Fruit fly (Drosophila melanogaster) whole organism, embryonic: Measurements from ENCODE around the gene ss.

Source experiments
- Aef1 ChIP-seq: fragments of 200-800 bp; sonication (Bioruptor generic); IDR thresholded peaks from 3 replicates; pipeline ENCODE4 v1.3.6; 2022; ENCODE audit warnings: missing biosample characterization, missing genetic modification characterization
- Atf-2 ChIP-seq: fragments of 200-800 bp; sonication (Bioruptor generic); optimal IDR thresholded peaks from 2 replicates; lab custom pipeline; 2016; ENCODE audit warnings: missing biosample characterization, missing genetic modification characterization
- CG10431 ChIP-seq: fragments of 200-800 bp; sonication (Bioruptor generic); optimal IDR thresholded peaks from 3 replicates; lab custom pipeline; 2018; ENCODE audit warnings: missing biosample characterization, mild to moderate bottlenecking, missing genetic modification characterization
- CG11085 ChIP-seq: fragments of 200-800 bp; sonication (Bioruptor generic); IDR thresholded peaks from 2 replicates; pipeline ENCODE4 v1.3.6; 2022; ENCODE audit warnings: missing biosample characterization, missing genetic modification characterization
- CG11560 ChIP-seq: fragments of 200-800 bp; sonication (Bioruptor generic); IDR thresholded peaks from 3 replicates; pipeline ENCODE4 v1.3.6; 2022; ENCODE audit warnings: missing biosample characterization, missing genetic modification characterization
- CG12071 ChIP-seq: fragments of 200-800 bp; sonication (Bioruptor generic); optimal IDR thresholded peaks from 3 replicates; lab custom pipeline; 2018; ENCODE audit warnings: missing biosample characterization, mild to moderate bottlenecking, missing genetic modification characterization
- CG17612 ChIP-seq: fragments of 200-800 bp; sonication (Bioruptor generic); IDR thresholded peaks from 2 replicates; pipeline ENCODE4 v1.3.6; 2022; ENCODE audit warnings: missing biosample characterization, missing genetic modification characterization
- CG2129 ChIP-seq: fragments of 200-800 bp; sonication (Bioruptor generic); IDR thresholded peaks from 2 replicates; pipeline ENCODE4 v1.3.6; 2022; ENCODE audit warnings: missing biosample characterization, missing genetic modification characterization; ENCODE audit not compliant: partially characterized antibody
- CG32532 ChIP-seq: fragments of 200-800 bp; sonication (Bioruptor generic); IDR thresholded peaks from 2 replicates; pipeline ENCODE4 v1.3.6; 2022; ENCODE audit warnings: missing biosample characterization, missing genetic modification characterization
- CG3838 ChIP-seq: fragments of 200-800 bp; sonication (Bioruptor generic); optimal IDR thresholded peaks from 3 replicates; lab custom pipeline; 2016; ENCODE audit warnings: missing biosample characterization, missing genetic modification characterization
- CG4404 ChIP-seq: fragments of 200-800 bp; sonication (Bioruptor generic); IDR thresholded peaks from 2 replicates; pipeline ENCODE4 v1.3.6; 2022; ENCODE audit warnings: missing biosample characterization, missing genetic modification characterization
- CG4617 ChIP-seq: fragments of 200-800 bp; sonication (Bioruptor generic); optimal IDR thresholded peaks from 3 replicates; lab custom pipeline; 2016; ENCODE audit warnings: missing biosample characterization, missing genetic modification characterization, borderline replicate concordance
- CG6175 ChIP-seq: fragments of 200-800 bp; sonication (Bioruptor generic); IDR thresholded peaks from 3 replicates; pipeline ENCODE4 v1.3.6; 2022; ENCODE audit warnings: missing biosample characterization, missing genetic modification characterization
- CG7987 ChIP-seq: fragments of 200-800 bp; sonication (Bioruptor generic); optimal IDR thresholded peaks from 2 replicates; lab custom pipeline; 2018; ENCODE audit warnings: missing biosample characterization, mild to moderate bottlenecking, missing genetic modification characterization, moderate library complexity
- CG9727 ChIP-seq: fragments of 200-800 bp; sonication (Bioruptor generic); optimal IDR thresholded peaks from 3 replicates; lab custom pipeline; 2017; ENCODE audit warnings: missing biosample characterization, mild to moderate bottlenecking, missing genetic modification characterization
- CG9876 ChIP-seq: fragments of 200-800 bp; sonication (Bioruptor generic); optimal IDR thresholded peaks from 2 replicates; lab custom pipeline; 2016; ENCODE audit warnings: missing biosample characterization, missing genetic modification characterization
- E2f2 ChIP-seq: fragments of 200-800 bp; sonication (Bioruptor generic); IDR thresholded peaks from 2 replicates; pipeline ENCODE4 v1.3.6; 2022; ENCODE audit warnings: missing biosample characterization, missing genetic modification characterization
- ERR ChIP-seq: fragments of 200-800 bp; sonication (Bioruptor generic); optimal IDR thresholded peaks from 2 replicates; lab custom pipeline; 2016; ENCODE audit warnings: missing biosample characterization, missing genetic modification characterization
- Gug ChIP-seq: fragments of 200-800 bp; sonication (Bioruptor generic); IDR thresholded peaks from 4 replicates; pipeline ENCODE4 v1.3.6; 2022; ENCODE audit warnings: missing biosample characterization, missing genetic modification characterization
- Hand ChIP-seq: fragments of 200-800 bp; sonication (Bioruptor generic); optimal IDR thresholded peaks from 2 replicates; lab custom pipeline; 2017; ENCODE audit warnings: mild to moderate bottlenecking, missing biosample characterization, missing genetic modification reagents, missing genetic modification characterization
- Kr ChIP-seq: fragments of 200-800 bp; sonication (Bioruptor generic); optimal IDR thresholded peaks from 2 replicates; lab custom pipeline; 2017; ENCODE audit warnings: missing biosample characterization, mild to moderate bottlenecking, missing genetic modification characterization
- Max ChIP-seq: fragments of 200-800 bp; sonication (Bioruptor generic); optimal IDR thresholded peaks from 2 replicates; lab custom pipeline; 2016; ENCODE audit warnings: missing biosample characterization, mild to moderate bottlenecking, missing genetic modification characterization
- Pdp1 ChIP-seq, 2 experiments: fragments of 200-800 bp; sonication (Bioruptor generic); optimal IDR thresholded peaks; 3 replicates each; lab custom pipeline; 2016; ENCODE audit warnings: missing biosample characterization in 2 of 2, missing genetic modification characterization in 2 of 2, mild to moderate bottlenecking in 1 of 2, moderate library complexity in 1 of 2
- Ptx1 ChIP-seq: fragments of 200-800 bp; sonication (Bioruptor generic); IDR thresholded peaks from 2 replicates; pipeline ENCODE4 v1.3.6; 2022; ENCODE audit warnings: missing biosample characterization, missing genetic modification characterization
- Sin3A ChIP-seq: fragments of >200 bp; optimal IDR thresholded peaks from 2 replicates; lab custom pipeline; 2018
- Sox102F ChIP-seq: fragments of 200-800 bp; sonication (Bioruptor generic); optimal IDR thresholded peaks from 2 replicates; lab custom pipeline; 2018; ENCODE audit warnings: missing biosample characterization, mild to moderate bottlenecking, missing genetic modification characterization, moderate library complexity
- Spps ChIP-seq: fragments of 200-800 bp; sonication (Bioruptor generic); optimal IDR thresholded peaks from 2 replicates; lab custom pipeline; 2018; ENCODE audit warnings: missing biosample characterization, mild to moderate bottlenecking, missing genetic modification characterization
- ab ChIP-seq: fragments of 200-800 bp; sonication (Bioruptor generic); optimal IDR thresholded peaks from 2 replicates; lab custom pipeline; 2016; ENCODE audit warnings: missing biosample characterization, missing genetic modification characterization
- ara ChIP-seq: fragments of 200-800 bp; sonication (Bioruptor generic); IDR thresholded peaks from 2 replicates; pipeline ENCODE4 v1.3.6; 2022; ENCODE audit warnings: missing biosample characterization, missing genetic modification characterization
- ash1 ChIP-seq: fragments of 200-800 bp; sonication (Bioruptor generic); optimal IDR thresholded peaks from 2 replicates; lab custom pipeline; 2018; ENCODE audit warnings: missing biosample characterization, mild to moderate bottlenecking, missing genetic modification characterization
- bbx ChIP-seq: fragments of 200-800 bp; sonication (Bioruptor generic); IDR thresholded peaks from 2 replicates; pipeline ENCODE4 v1.3.6; 2022; ENCODE audit warnings: missing biosample characterization, missing genetic modification characterization; ENCODE audit not compliant: partially characterized antibody
- br ChIP-seq: fragments of >200 bp; optimal IDR thresholded peaks from 2 replicates; lab custom pipeline; 2017
- cas ChIP-seq: fragments of 200-800 bp; sonication (Bioruptor generic); IDR thresholded peaks from 2 replicates; pipeline ENCODE4 v1.3.6; 2022; ENCODE audit warnings: missing biosample characterization, missing genetic modification characterization
- cato ChIP-seq: fragments of 200-800 bp; sonication (Bioruptor generic); optimal IDR thresholded peaks from 2 replicates; lab custom pipeline; 2016; ENCODE audit warnings: missing biosample characterization, missing genetic modification characterization, borderline replicate concordance
- chif ChIP-seq, 2 experiments: fragments of 200-800 bp; sonication (Bioruptor generic); optimal IDR thresholded peaks; 3 replicates each; lab custom pipeline; 2016; ENCODE audit warnings: missing biosample characterization in 2 of 2, missing genetic modification characterization in 2 of 2
- crc ChIP-seq: fragments of 200-800 bp; sonication (Bioruptor generic); optimal IDR thresholded peaks from 2 replicates; lab custom pipeline; 2016; ENCODE audit warnings: missing biosample characterization, missing genetic modification characterization
- dan ChIP-seq: fragments of 200-800 bp; sonication (Bioruptor generic); IDR thresholded peaks from 2 replicates; pipeline ENCODE4 v1.3.6; 2022; ENCODE audit warnings: missing biosample characterization, missing genetic modification characterization
- dysf ChIP-seq: fragments of 200-800 bp; sonication (Bioruptor generic); IDR thresholded peaks from 3 replicates; pipeline ENCODE4 v1.3.6; 2022; ENCODE audit warnings: missing biosample characterization, missing genetic modification characterization
- fd64A ChIP-seq: fragments of 200-800 bp; sonication (Bioruptor generic); optimal IDR thresholded peaks from 3 replicates; lab custom pipeline; 2018; ENCODE audit warnings: missing biosample characterization, mild to moderate bottlenecking, missing genetic modification characterization
- gem ChIP-seq: fragments of 200-800 bp; sonication (Bioruptor generic); optimal IDR thresholded peaks from 2 replicates; lab custom pipeline; 2019; ENCODE audit warnings: missing biosample characterization, mild to moderate bottlenecking, missing genetic modification characterization, moderate library complexity
- ham ChIP-seq: fragments of 200-800 bp; sonication (Bioruptor generic); IDR thresholded peaks from 2 replicates; pipeline ENCODE4 v1.3.6; 2022; ENCODE audit warnings: missing biosample characterization, missing genetic modification characterization
- knrl ChIP-seq: fragments of 200-800 bp; sonication (Bioruptor generic); IDR thresholded peaks from 3 replicates; pipeline ENCODE4 v1.3.6; 2022; ENCODE audit warnings: missing biosample characterization, missing genetic modification characterization; ENCODE audit not compliant: partially characterized antibody
- lab ChIP-seq: fragments of 200-800 bp; sonication (Bioruptor generic); optimal IDR thresholded peaks from 3 replicates; lab custom pipeline; 2017; ENCODE audit warnings: missing biosample characterization, missing genetic modification characterization, mild to moderate bottlenecking, moderate library complexity, missing genetic modification reagents
- phol ChIP-seq: fragments of 200-800 bp; sonication (Bioruptor generic); optimal IDR thresholded peaks from 3 replicates; lab custom pipeline; 2018; ENCODE audit warnings: missing biosample characterization, mild to moderate bottlenecking, missing genetic modification characterization, moderate library complexity
- psq ChIP-seq: fragments of 200-800 bp; sonication (Bioruptor generic); optimal IDR thresholded peaks from 2 replicates; lab custom pipeline; 2017; ENCODE audit warnings: missing biosample characterization, missing genetic modification characterization
- scrt ChIP-seq: fragments of 200-800 bp; sonication (Bioruptor generic); optimal IDR thresholded peaks from 2 replicates; lab custom pipeline; 2018; ENCODE audit warnings: missing biosample characterization, mild to moderate bottlenecking, missing genetic modification characterization, moderate library complexity
- sens ChIP-seq: fragments of 200-800 bp; sonication (Bioruptor generic); peaks from one replicate; lab custom pipeline; 2016; ENCODE audit warnings: missing biosample characterization, missing genetic modification characterization
- stc ChIP-seq: fragments of 200-800 bp; sonication (Bioruptor generic); IDR thresholded peaks from 2 replicates; pipeline ENCODE4 v1.3.6; 2022; ENCODE audit warnings: missing biosample characterization, missing genetic modification characterization
- usp ChIP-seq: fragments of >200 bp; optimal IDR thresholded peaks from 2 replicates; lab custom pipeline; 2017; ENCODE audit warnings: missing biosample characterization, missing genetic modification characterization
- vfl ChIP-seq: fragments of 200-800 bp; sonication (Bioruptor generic); optimal IDR thresholded peaks from 2 replicates; lab custom pipeline; 2016; ENCODE audit warnings: missing biosample characterization, missing genetic modification characterization
- wor ChIP-seq: fragments of 200-800 bp; sonication (Bioruptor generic); IDR thresholded peaks from 2 replicates; pipeline ENCODE4 v1.3.6; 2022; ENCODE audit warnings: missing biosample characterization, missing genetic modification characterization
- yki ChIP-seq: fragments of >200 bp; optimal IDR thresholded peaks from 3 replicates; lab custom pipeline; 2018
- zfh1 ChIP-seq: fragments of 200-800 bp; sonication (Bioruptor generic); IDR thresholded peaks from 3 replicates; pipeline ENCODE4 v1.3.6; 2022; ENCODE audit warnings: missing biosample characterization, missing genetic modification characterization

ss gene

DNA sequence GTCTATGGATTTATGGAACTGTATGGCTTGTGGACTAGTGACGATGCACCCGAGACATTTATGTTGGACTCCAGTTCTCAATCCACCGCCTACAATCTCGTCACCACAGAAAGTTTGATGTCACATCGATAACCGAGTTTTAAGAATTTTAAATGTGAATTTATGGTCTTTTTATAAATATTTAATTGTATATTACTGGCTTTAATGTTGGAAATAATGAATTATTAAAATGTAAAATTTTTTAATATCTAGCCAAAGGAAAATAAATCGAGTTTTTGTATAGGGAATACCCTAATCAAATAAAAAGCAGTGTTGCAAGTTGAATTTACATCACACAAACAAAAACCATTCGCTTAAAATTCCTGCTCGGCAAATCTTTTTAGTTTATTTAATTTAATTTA lies 29.2 kb upstream of the ss start, which contains the start of gene Fntb (continued):
- TF ChIP-seq cas (GFP tag; lab: Robert Waterston, UW) (no peak), phol (tag; lab: Kevin White, UChicago) (peak; percentile 83), dysf (GFP tag; lab: Robert Waterston, UW) (peak; percentile 74), E2f2 (peak; percentile 52; the same call in 1 of the 2 replicates), bbx (no peak), wor (GFP tag; lab: Robert Waterston, UW) (no peak), vfl (GFP tag; lab: Kevin White, UChicago) (peak; percentile 29), ash1 (GFP tag; lab: Kevin White, UChicago) (no peak), ab (GFP tag; lab: Kevin White, UChicago) (no peak), CG11085 (GFP tag; lab: Robert Waterston, UW) (0 out of 2 replicates have a peak, but pooled peaks have one; percentile 15), gem (tag; lab: Kevin White, UChicago) (peak; percentile 86), CG9727 (GFP tag; lab: Kevin White, UChicago) (peak; percentile 65), scrt (GFP tag; lab: Kevin White, UChicago) (peak; percentile 46), Aef1 (GFP tag; lab: Robert Waterston, UW) (peak; percentile 71), ham (no peak), CG9876 (no peak), crc (GFP tag; lab: Kevin White, UChicago) (no peak), yki (lab: Kevin White, UChicago) (no peak), CG4617 (GFP tag; lab: Kevin White, UChicago) (peak; percentile 61), CG32532 (GFP tag; lab: Robert Waterston, UW) (peak; percentile 70; the same call in 1 of the 2 replicates), Atf-2 (no peak), CG6175 (GFP tag; lab: Robert Waterston, UW) (no peak; the same call in 2 of the 3 replicates), sens (GFP tag; lab: Kevin White, UChicago) (peak; percentile 81), CG7987 (GFP tag; lab: Kevin White, UChicago) (no peak), zfh1 (GFP tag; lab: Robert Waterston, UW) (0 out of 3 replicates have a peak, but pooled peaks have one; percentile 15), Max (GFP tag; lab: Kevin White, UChicago) (peak; percentile 41), stc (GFP tag; lab: Robert Waterston, UW) (no peak), cato (GFP tag; lab: Kevin White, UChicago) (peak; percentile 30), CG2129 (no peak), fd64A (no peak), ERR (GFP tag; lab: Kevin White, UChicago) (no peak), Gug (GFP tag; lab: Robert Waterston, UW) (peak; percentile 38; the same call in 1 of the 4 replicates), ara (GFP tag; lab: Robert Waterston, UW) (no peak), chif (GFP tag; optimal IDR thresholded peaks at IDR 0.05; lab: Kevin White, UChicago) (peak in 1 of 2 experiments; percentile 36), Spps (tag; lab: Kevin White, UChicago) (peak; percentile 49), knrl (GFP tag; lab: Robert Waterston, UW) (no peak), CG3838 (peak; percentile 16), CG10431 (no peak), Pdp1 (GFP tag; optimal IDR thresholded peaks at IDR 0.05; lab: Kevin White, UChicago) (peak; percentile 25 to 57), CG4404 (GFP tag; lab: Robert Waterston, UW) (no peak), CG11560 (tag; lab: Robert Waterston, UW) (no peak), lab (no peak), usp (no peak), Kr (GFP tag; lab: Kevin White, UChicago) (no peak), CG12071 (GFP tag; lab: Kevin White, UChicago) (no peak), Ptx1 (GFP tag; lab: Robert Waterston, UW) (peak; percentile 73), Hand (GFP tag; lab: Kevin White, UChicago) (no peak), dan (no peak), Sox102F (no peak), Sin3A (lab: Kevin White, UChicago) (no peak), CG17612 (GFP tag; lab: Robert Waterston, UW) (no peak), br (lab: Kevin White, UChicago) (no peak), psq (GFP tag; lab: Kevin White, UChicago) (no peak)
